Worm (Caenorhabditis elegans) whole organism, late embryonic: ENCODE data around the gene tgn-38.
A peak's percentile ranks its signal among the peaks of the same experiment; 100 is the strongest.

Experiments
- C08G9.2 ChIP-seq: sonication (generic microtip); optimal IDR thresholded peaks from 2 replicates; lab custom pipeline; 2016; ENCODE audit warnings: mild to moderate bottlenecking, missing genetic modification characterization, moderate library complexity, missing compliant biosample characterization
- F13H6.1 ChIP-seq: sonication (generic microtip); optimal IDR thresholded peaks from 2 replicates; lab custom pipeline; 2016; ENCODE audit warnings: missing genetic modification characterization, missing compliant biosample characterization
- K09A11.1 ChIP-seq: sonication (generic microtip); optimal IDR thresholded peaks from 2 replicates; lab custom pipeline; 2017; ENCODE audit warnings: antibody characterized with exemption, mild to moderate bottlenecking, missing genetic modification characterization, missing compliant biosample characterization; ENCODE audit not compliant: insufficient read depth
- ama-1 ChIP-seq: fragments of 150-350 bp; optimal IDR thresholded peaks from 2 replicates; lab custom pipeline; 2014
- ceh-14 ChIP-seq: sonication (generic microtip); optimal IDR thresholded peaks from 2 replicates; lab custom pipeline; 2016; ENCODE audit warnings: missing genotype, missing genetic modification characterization, missing compliant biosample characterization
- ceh-18 ChIP-seq: sonication (generic microtip); optimal IDR thresholded peaks from 2 replicates; lab custom pipeline; 2016; ENCODE audit warnings: missing genetic modification characterization, missing compliant biosample characterization
- ceh-2 ChIP-seq: sonication (generic microtip); optimal IDR thresholded peaks from 2 replicates; lab custom pipeline; 2016; ENCODE audit warnings: missing genotype, missing genetic modification characterization, missing compliant biosample characterization
- ceh-30 ChIP-seq: fragments of 150-350 bp; optimal IDR thresholded peaks from 2 replicates; lab custom pipeline; 2014; ENCODE audit warnings: missing biosample characterization, missing genetic modification characterization
- ceh-31 ChIP-seq: sonication (generic microtip); optimal IDR thresholded peaks from 2 replicates; lab custom pipeline; 2016; ENCODE audit warnings: missing genetic modification characterization, missing compliant biosample characterization
- ceh-34 ChIP-seq: sonication (generic microtip); optimal IDR thresholded peaks from 2 replicates; lab custom pipeline; 2016; ENCODE audit warnings: mild to moderate bottlenecking, missing genetic modification characterization, missing compliant biosample characterization
- ceh-6 ChIP-seq: fragments of 200-800 bp; sonication (Bioruptor generic); optimal IDR thresholded peaks from 2 replicates; lab custom pipeline; 2018; ENCODE audit warnings: mild to moderate bottlenecking, missing genetic modification characterization, missing compliant biosample characterization
- dmd-4 ChIP-seq: sonication (generic microtip); optimal IDR thresholded peaks from 2 replicates; lab custom pipeline; 2016; ENCODE audit warnings: borderline replicate concordance, missing genetic modification characterization, missing compliant biosample characterization
- dve-1 ChIP-seq: sonication (generic microtip); optimal IDR thresholded peaks from 2 replicates; lab custom pipeline; 2017; ENCODE audit warnings: antibody characterized with exemption, mild to moderate bottlenecking, missing genetic modification characterization, missing compliant biosample characterization
- elt-2 ChIP-seq: sonication (generic microtip); optimal IDR thresholded peaks from 2 replicates; lab custom pipeline; 2016; ENCODE audit warnings: missing genetic modification reagents, missing genetic modification characterization, missing compliant biosample characterization
- ets-4 ChIP-seq: sonication (generic microtip); optimal IDR thresholded peaks from 2 replicates; lab custom pipeline; 2016; ENCODE audit warnings: missing genetic modification characterization, missing compliant biosample characterization
- eyg-1 ChIP-seq: sonication (generic microtip); optimal IDR thresholded peaks from 2 replicates; lab custom pipeline; 2016; ENCODE audit warnings: missing genotype, missing genetic modification characterization, missing compliant biosample characterization
- fkh-10 ChIP-seq: fragments of 150-350 bp; optimal IDR thresholded peaks from 2 replicates; lab custom pipeline; 2014; ENCODE audit warnings: missing biosample characterization, missing genetic modification reagents, missing genetic modification characterization
- gmeb-2 ChIP-seq: sonication (generic microtip); optimal IDR thresholded peaks from 2 replicates; lab custom pipeline; 2016; ENCODE audit warnings: missing genetic modification characterization, inconsistent platforms, missing compliant biosample characterization
- hlh-30 ChIP-seq: sonication (generic microtip); optimal IDR thresholded peaks from 2 replicates; lab custom pipeline; 2017; ENCODE audit warnings: antibody characterized with exemption, missing genetic modification characterization, missing compliant biosample characterization; ENCODE audit not compliant: insufficient read depth
- hlh-8 ChIP-seq: sonication (generic microtip); optimal IDR thresholded peaks from 2 replicates; lab custom pipeline; 2016; ENCODE audit warnings: missing genotype, missing genetic modification characterization, missing compliant biosample characterization
- lim-6 ChIP-seq: sonication (generic microtip); optimal IDR thresholded peaks from 2 replicates; lab custom pipeline; 2016; ENCODE audit warnings: missing genetic modification characterization, missing compliant biosample characterization
- mec-3 ChIP-seq: sonication (generic microtip); optimal IDR thresholded peaks from 2 replicates; lab custom pipeline; 2016; ENCODE audit warnings: borderline replicate concordance, missing genetic modification characterization, missing compliant biosample characterization
- nfya-1 ChIP-seq: sonication (generic microtip); optimal IDR thresholded peaks from 2 replicates; lab custom pipeline; 2017; ENCODE audit warnings: missing genetic modification characterization, mild to moderate bottlenecking, missing compliant biosample characterization, antibody characterized with exemption, moderate library complexity
- odd-2 ChIP-seq: sonication (generic microtip); optimal IDR thresholded peaks from 2 replicates; lab custom pipeline; 2017; ENCODE audit warnings: antibody characterized with exemption, mild to moderate bottlenecking, missing genetic modification characterization, missing compliant biosample characterization
- pat-9 ChIP-seq: fragments of 200-800 bp; sonication (Bioruptor generic); optimal IDR thresholded peaks from 2 replicates; lab custom pipeline; 2018; ENCODE audit warnings: mild to moderate bottlenecking, missing genetic modification characterization, moderate library complexity, missing compliant biosample characterization
- pax-1 ChIP-seq: fragments of 150-350 bp; optimal IDR thresholded peaks from 2 replicates; lab custom pipeline; 2014; ENCODE audit warnings: missing biosample characterization, missing genetic modification characterization
- pros-1 ChIP-seq: fragments of 150-350 bp; optimal IDR thresholded peaks from 2 replicates; lab custom pipeline; 2014; ENCODE audit warnings: missing biosample characterization, missing genetic modification reagents, missing genetic modification characterization
- ref-2 ChIP-seq: sonication (generic microtip); optimal IDR thresholded peaks from 2 replicates; lab custom pipeline; 2016; ENCODE audit warnings: missing genetic modification characterization, missing compliant biosample characterization
- rnt-1 ChIP-seq: sonication (generic microtip); optimal IDR thresholded peaks from 2 replicates; lab custom pipeline; 2016; ENCODE audit warnings: missing genetic modification characterization, missing compliant biosample characterization
- sdc-2 ChIP-seq: sonication (generic microtip); optimal IDR thresholded peaks from 2 replicates; lab custom pipeline; 2016; ENCODE audit warnings: missing genotype, missing genetic modification characterization, missing compliant biosample characterization
- syd-9 ChIP-seq: sonication (generic microtip); optimal IDR thresholded peaks from 2 replicates; lab custom pipeline; 2016; ENCODE audit warnings: mild to moderate bottlenecking, missing genetic modification characterization, moderate library complexity, missing compliant biosample characterization
- tbx-2 ChIP-seq: sonication (generic microtip); optimal IDR thresholded peaks from 2 replicates; lab custom pipeline; 2016; ENCODE audit warnings: missing genetic modification characterization, missing compliant biosample characterization
- tbx-7 ChIP-seq: sonication (generic microtip); optimal IDR thresholded peaks from 2 replicates; lab custom pipeline; 2016; ENCODE audit warnings: missing genotype, missing genetic modification characterization, missing compliant biosample characterization
- ttx-3 ChIP-seq: sonication (generic microtip); optimal IDR thresholded peaks from 2 replicates; lab custom pipeline; 2016; ENCODE audit warnings: missing genetic modification reagents, missing genetic modification characterization, missing compliant biosample characterization
- unc-42 ChIP-seq: sonication (generic microtip); optimal IDR thresholded peaks from 2 replicates; lab custom pipeline; 2016; ENCODE audit warnings: missing genotype, missing genetic modification characterization, missing compliant biosample characterization
- unc-55 ChIP-seq: sonication (generic microtip); optimal IDR thresholded peaks from 2 replicates; lab custom pipeline; 2017; ENCODE audit warnings: missing biosample characterization, missing genetic modification reagents, missing genetic modification characterization

The tgn-38 gene

ce11 chrIV:12012439-12013003 is 16.5 kb downstream of the tgn-38 start:
- TF ChIP-seq nfya-1 (tag; lab: Kevin White, UChicago) (peak; percentile 8), ceh-31 (tag; lab: Kevin White, UChicago) (no peak), ceh-18 (tag; lab: Kevin White, UChicago) (peak; percentile 33), unc-55 (peak; percentile 51), eyg-1 (no peak), odd-2 (tag; lab: Kevin White, UChicago) (no peak), ref-2 (tag; lab: Kevin White, UChicago) (no peak), rnt-1 (peak; percentile 71), ceh-14 (tag; lab: Kevin White, UChicago) (peak; percentile 36)

ce11 chrIV:12010859-12011258 is 18.1 kb downstream of the tgn-38 start, which contains the start of the genes ZK617.26 and unc-22:
Gene ZK617.26 (minus strand): TSS chrIV:12010959.
Gene unc-22 (minus strand): TSS chrIV:12011007.
- TF ChIP-seq C08G9.2 (no peak), fkh-10 (GFP tag; lab: Kevin White, UChicago) (no peak), pax-1 (tag; lab: Kevin White, UChicago) (no peak), elt-2 (no peak), F13H6.1 (no peak), K09A11.1 (tag; lab: Kevin White, UChicago) (no peak), mec-3 (tag; lab: Kevin White, UChicago) (no peak), ceh-2 (tag; lab: Kevin White, UChicago) (no peak), pat-9 (no peak), syd-9 (tag; lab: Kevin White, UChicago) (no peak), sdc-2 (tag; lab: Kevin White, UChicago) (no peak), ceh-6 (GFP tag; lab: Kevin White, UChicago) (no peak), ceh-18 (tag; lab: Kevin White, UChicago) (no peak), pros-1 (tag; lab: Kevin White, UChicago) (no peak), gmeb-2 (tag; lab: Kevin White, UChicago) (no peak), hlh-8 (tag; lab: Kevin White, UChicago) (no peak), ceh-14 (tag; lab: Kevin White, UChicago) (no peak)

ce11 chrIV:12010377-12010776 is 18.6 kb downstream of the tgn-38 start:
- peak; percentile 38 for TF ChIP-seq tbx-2
- TF ChIP-seq sdc-2 (tag; lab: Kevin White, UChicago): peak; percentile 4
- TF ChIP-seq ceh-18 (tag; lab: Kevin White, UChicago): peak; percentile 91
- peak; percentile 22 for TF ChIP-seq ceh-14 (tag; lab: Kevin White, UChicago)
- peak; percentile 76 for TF ChIP-seq rnt-1
- peak; percentile 47 for TF ChIP-seq ceh-34
- TF ChIP-seq lim-6 (tag; lab: Kevin White, UChicago): no peak
- TF ChIP-seq unc-55: peak; percentile 45
- TF ChIP-seq dve-1 (tag; lab: Kevin White, UChicago): no peak
- peak; percentile 11 for TF ChIP-seq ceh-2 (tag; lab: Kevin White, UChicago)
- TF ChIP-seq tbx-7 (tag; lab: Kevin White, UChicago): no peak
- TF ChIP-seq ets-4: no peak
- TF ChIP-seq hlh-8 (tag; lab: Kevin White, UChicago): peak; percentile 36
- no peak for TF ChIP-seq unc-42 (tag; lab: Kevin White, UChicago)
- TF ChIP-seq nfya-1 (tag; lab: Kevin White, UChicago): peak; percentile 6
- peak; percentile 8 for TF ChIP-seq dmd-4 (tag; lab: Kevin White, UChicago)
- no peak for TF ChIP-seq ceh-30
- TF ChIP-seq mec-3 (tag; lab: Kevin White, UChicago): no peak
- TF ChIP-seq ceh-31 (tag; lab: Kevin White, UChicago): no peak
- TF ChIP-seq ama-1 (lab: Kevin White, UChicago): no peak
- TF ChIP-seq ttx-3 (tag; lab: Kevin White, UChicago): no peak
- peak; percentile 6 for TF ChIP-seq hlh-30 (tag; lab: Kevin White, UChicago)
- TF ChIP-seq syd-9 (tag; lab: Kevin White, UChicago): peak; percentile 48
